Fruit fly (Drosophila melanogaster) whole organism, embryonic: ENCODE measurements around the gene CG7381.

Experiments used
- Atf-2 ChIP-seq: fragments of 200-800 bp; sonication (Bioruptor generic); optimal IDR thresholded peaks from 2 replicates; lab custom pipeline; 2016; ENCODE audit warnings: missing biosample characterization, missing genetic modification characterization
- BtbVII ChIP-seq: fragments of 200-800 bp; sonication (Bioruptor generic); optimal IDR thresholded peaks from 3 replicates; lab custom pipeline; 2017; ENCODE audit warnings: missing biosample characterization, mild to moderate bottlenecking, missing genetic modification characterization
- CG12299 ChIP-seq: fragments of 200-800 bp; sonication (Bioruptor generic); optimal IDR thresholded peaks from 2 replicates; lab custom pipeline; 2018; ENCODE audit warnings: missing biosample characterization, mild to moderate bottlenecking, missing genetic modification characterization
- CG12744 ChIP-seq: fragments of 200-800 bp; sonication (Bioruptor generic); optimal IDR thresholded peaks from 2 replicates; lab custom pipeline; 2016; ENCODE audit warnings: missing biosample characterization, missing genetic modification characterization
- CG15479 ChIP-seq: fragments of 200-800 bp; sonication (Bioruptor generic); optimal IDR thresholded peaks from 3 replicates; lab custom pipeline; 2019; ENCODE audit warnings: missing biosample characterization, mild to moderate bottlenecking, missing genetic modification characterization, moderate library complexity
- CG1647 ChIP-seq: fragments of 200-800 bp; sonication (Bioruptor generic); optimal IDR thresholded peaks from 3 replicates; lab custom pipeline; 2016; ENCODE audit warnings: missing biosample characterization, missing genetic modification characterization
- CG17359 ChIP-seq: fragments of 200-800 bp; sonication (Bioruptor generic); optimal IDR thresholded peaks from 3 replicates; lab custom pipeline; 2018; ENCODE audit warnings: missing biosample characterization, mild to moderate bottlenecking, missing genetic modification characterization, moderate library complexity
- CG18262 ChIP-seq: fragments of 200-800 bp; optimal IDR thresholded peaks from 3 replicates; lab custom pipeline; 2019; ENCODE audit warnings: missing biosample characterization, mild to moderate bottlenecking, missing genetic modification characterization, moderate library complexity
- CG18599 ChIP-seq: fragments of 200-800 bp; sonication (Bioruptor generic); optimal IDR thresholded peaks from 3 replicates; lab custom pipeline; 2017; ENCODE audit warnings: missing biosample characterization, missing genetic modification characterization, mild to moderate bottlenecking, moderate library complexity, missing genetic modification reagents
- CG32767 ChIP-seq: fragments of 200-800 bp; sonication (Bioruptor generic); IDR thresholded peaks from 2 replicates; pipeline ENCODE4 v1.3.6; 2022; ENCODE audit warnings: missing biosample characterization, missing genetic modification characterization
- CG34422 ChIP-seq: fragments of 200-800 bp; sonication (Bioruptor generic); IDR thresholded peaks from 3 replicates; pipeline ENCODE4 v1.3.6; 2022; ENCODE audit warnings: missing biosample characterization, missing genetic modification characterization
- CG4282 ChIP-seq: fragments of 200-800 bp; sonication (Bioruptor generic); optimal IDR thresholded peaks from 2 replicates; lab custom pipeline; 2016; ENCODE audit warnings: missing biosample characterization, missing genetic modification characterization
- CG4617 ChIP-seq: fragments of 200-800 bp; sonication (Bioruptor generic); optimal IDR thresholded peaks from 3 replicates; lab custom pipeline; 2016; ENCODE audit warnings: missing biosample characterization, missing genetic modification characterization, borderline replicate concordance
- CG6254 ChIP-seq: fragments of 200-800 bp; sonication (Bioruptor generic); optimal IDR thresholded peaks from 3 replicates; lab custom pipeline; 2017; ENCODE audit warnings: mild to moderate bottlenecking, missing biosample characterization, missing genetic modification reagents, missing genetic modification characterization
- CG9727 ChIP-seq: fragments of 200-800 bp; sonication (Bioruptor generic); optimal IDR thresholded peaks from 3 replicates; lab custom pipeline; 2017; ENCODE audit warnings: missing biosample characterization, mild to moderate bottlenecking, missing genetic modification characterization
- CTCF ChIP-seq: fragments of 200-800 bp; sonication (Bioruptor generic); optimal IDR thresholded peaks from 2 replicates; lab custom pipeline; 2017; ENCODE audit warnings: missing biosample characterization, mild to moderate bottlenecking, missing genetic modification characterization, moderate library complexity
- Fer2 ChIP-seq: fragments of 200-800 bp; sonication (Bioruptor generic); optimal IDR thresholded peaks from 2 replicates; lab custom pipeline; 2018; ENCODE audit warnings: missing biosample characterization, mild to moderate bottlenecking, missing genetic modification characterization, moderate library complexity
- Fer3 ChIP-seq: fragments of 200-800 bp; sonication (Bioruptor generic); optimal IDR thresholded peaks from 2 replicates; lab custom pipeline; 2018; ENCODE audit warnings: missing biosample characterization, mild to moderate bottlenecking, missing genetic modification characterization, moderate library complexity
- Jarid2 ChIP-seq: fragments of 200-800 bp; sonication (Bioruptor generic); optimal IDR thresholded peaks from 3 replicates; lab custom pipeline; 2017; ENCODE audit warnings: mild to moderate bottlenecking, missing biosample characterization, missing genetic modification reagents, missing genetic modification characterization
- Lpt ChIP-seq: fragments of >200 bp; optimal IDR thresholded peaks from 2 replicates; lab custom pipeline; 2018; ENCODE audit warnings: missing biosample characterization, missing genetic modification characterization
- NK7.1 ChIP-seq: fragments of 200-800 bp; sonication (Bioruptor generic); optimal IDR thresholded peaks from 3 replicates; lab custom pipeline; 2016; ENCODE audit warnings: missing biosample characterization, missing genetic modification characterization
- Oli ChIP-seq: fragments of 200-800 bp; sonication (Bioruptor generic); optimal IDR thresholded peaks from 2 replicates; lab custom pipeline; 2018; ENCODE audit warnings: missing biosample characterization, mild to moderate bottlenecking, missing genetic modification characterization, moderate library complexity
- Opbp ChIP-seq: fragments of 200-800 bp; sonication (Bioruptor generic); IDR thresholded peaks from 3 replicates; pipeline ENCODE4 v1.3.6; 2022; ENCODE audit warnings: missing biosample characterization, missing genetic modification characterization; ENCODE audit not compliant: partially characterized antibody
- Pdp1 ChIP-seq, 2 experiments: fragments of 200-800 bp; sonication (Bioruptor generic); optimal IDR thresholded peaks; 3 replicates each; lab custom pipeline; 2016; ENCODE audit warnings: missing biosample characterization in 2 of 2, missing genetic modification characterization in 2 of 2, mild to moderate bottlenecking in 1 of 2, moderate library complexity in 1 of 2
- Sry-β ChIP-seq: fragments of 200-800 bp; sonication (Bioruptor generic); optimal IDR thresholded peaks from 2 replicates; lab custom pipeline; 2018; ENCODE audit warnings: missing biosample characterization, mild to moderate bottlenecking, missing genetic modification characterization, moderate library complexity
- chinmo ChIP-seq: fragments of 200-800 bp; sonication (Bioruptor generic); IDR thresholded peaks from 4 replicates; pipeline ENCODE4 v1.3.6; 2022; ENCODE audit warnings: missing biosample characterization, missing genetic modification characterization; ENCODE audit not compliant: partially characterized antibody
- corto ChIP-seq: fragments of 200-800 bp; sonication (Bioruptor generic); optimal IDR thresholded peaks from 2 replicates; lab custom pipeline; 2016; ENCODE audit warnings: missing biosample characterization, mild to moderate bottlenecking, missing genetic modification characterization, moderate library complexity
- croc ChIP-seq: fragments of 200-800 bp; sonication (Bioruptor generic); conservative IDR thresholded peaks from 3 replicates; pipeline ENCODE4 v1.3.6; 2022; ENCODE audit warnings: missing biosample characterization, missing genetic modification characterization
- dimm ChIP-seq: fragments of 200-800 bp; sonication (Bioruptor generic); IDR thresholded peaks from 2 replicates; pipeline ENCODE4 v1.3.6; 2022; ENCODE audit warnings: missing biosample characterization, missing genetic modification characterization
- ewg ChIP-seq: fragments of 200-800 bp; sonication (Bioruptor generic); optimal IDR thresholded peaks from 3 replicates; lab custom pipeline; 2017; ENCODE audit warnings: mild to moderate bottlenecking, missing biosample characterization, missing genetic modification reagents, missing genetic modification characterization
- eyg ChIP-seq: fragments of 200-800 bp; sonication (Bioruptor generic); optimal IDR thresholded peaks from 3 replicates; lab custom pipeline; 2016; ENCODE audit warnings: missing biosample characterization, missing genetic modification characterization
- grau ChIP-seq: fragments of 200-800 bp; optimal IDR thresholded peaks from 3 replicates; lab custom pipeline; 2019; ENCODE audit warnings: missing biosample characterization, mild to moderate bottlenecking, missing genetic modification characterization, moderate library complexity
- grn ChIP-seq: fragments of 200-800 bp; sonication (Bioruptor generic); optimal IDR thresholded peaks from 3 replicates; lab custom pipeline; 2017; ENCODE audit warnings: missing biosample characterization, missing genetic modification characterization
- hb ChIP-seq: fragments of 200-800 bp; sonication (Bioruptor generic); IDR thresholded peaks from 3 replicates; pipeline ENCODE4 v1.3.6; 2022; ENCODE audit warnings: missing biosample characterization, missing genetic modification characterization; ENCODE audit not compliant: partially characterized antibody
- hbn ChIP-seq: fragments of 200-800 bp; sonication (Bioruptor generic); IDR thresholded peaks from 2 replicates; pipeline ENCODE4 v1.3.6; 2022; ENCODE audit warnings: missing biosample characterization, missing genetic modification characterization; ENCODE audit not compliant: partially characterized antibody
- ind ChIP-seq: fragments of 200-800 bp; sonication (Bioruptor generic); optimal IDR thresholded peaks from 3 replicates; lab custom pipeline; 2016; ENCODE audit warnings: missing biosample characterization, missing genetic modification characterization
- nmo ChIP-seq: fragments of 200-800 bp; sonication (Bioruptor generic); optimal IDR thresholded peaks from 2 replicates; lab custom pipeline; 2018; ENCODE audit warnings: missing biosample characterization, mild to moderate bottlenecking, missing genetic modification characterization, moderate library complexity
- scrt ChIP-seq: fragments of 200-800 bp; sonication (Bioruptor generic); optimal IDR thresholded peaks from 2 replicates; lab custom pipeline; 2018; ENCODE audit warnings: missing biosample characterization, mild to moderate bottlenecking, missing genetic modification characterization, moderate library complexity
- sisA ChIP-seq: fragments of 200-800 bp; sonication (Bioruptor generic); IDR thresholded peaks from 2 replicates; pipeline ENCODE4 v1.3.6; 2022; ENCODE audit warnings: missing biosample characterization, missing genetic modification characterization
- slou ChIP-seq: fragments of 200-800 bp; sonication (Bioruptor generic); optimal IDR thresholded peaks from 3 replicates; lab custom pipeline; 2016; ENCODE audit warnings: missing biosample characterization, missing genetic modification characterization
- tll ChIP-seq, 2 experiments: fragments of 200-800 bp in 1 of 2; fragments of >200 bp in 1 of 2; sonication (Bioruptor generic) in 1 of 2; optimal IDR thresholded peaks; 2 replicates each; lab custom pipeline; 2017 to 2019; ENCODE audit warnings: missing biosample characterization in 2 of 2, missing genetic modification characterization in 2 of 2, mild to moderate bottlenecking in 1 of 2, moderate library complexity in 1 of 2

Gene CG7381

dm6 chr3R:13015811-13016766 lies 38.8 kb upstream of the CG7381 start (continued):
- peak; percentile 42 for TF ChIP-seq corto (GFP tag; lab: Kevin White, UChicago)
- no peak for TF ChIP-seq CG4282 (GFP tag; lab: Kevin White, UChicago)
- TF ChIP-seq scrt (GFP tag; lab: Kevin White, UChicago), result no peak
- peak; percentile 5 for TF ChIP-seq grau (tag; lab: Kevin White, UChicago)
- TF ChIP-seq tll (GFP tag; optimal IDR thresholded peaks at IDR 0.05; lab: Kevin White, UChicago), result no peak
- no peak for TF ChIP-seq Jarid2 (GFP tag; lab: Kevin White, UChicago)
- no peak for TF ChIP-seq CG18599 (GFP tag; lab: Kevin White, UChicago)
- TF ChIP-seq grn (GFP tag; lab: Kevin White, UChicago), result peak; percentile 88
- TF ChIP-seq croc, result no peak
- TF ChIP-seq CG1647, result no peak
- no peak for TF ChIP-seq CTCF (GFP tag; lab: Kevin White, UChicago)
- no peak for TF ChIP-seq eyg
- TF ChIP-seq ewg, result peak; percentile 78
- TF ChIP-seq Sry-β (GFP tag; lab: Kevin White, UChicago), result peak; percentile 91
- TF ChIP-seq Lpt, result peak; percentile 10
- no peak for TF ChIP-seq sisA (GFP tag; lab: Robert Waterston, UW)
- TF ChIP-seq ind (GFP tag; lab: Kevin White, UChicago), result no peak
- TF ChIP-seq hbn, result no peak
- TF ChIP-seq dimm, result no peak
- no peak for TF ChIP-seq CG9727
- no peak for TF ChIP-seq slou
- peak; percentile 64; the same call in 2 of the 4 replicates for TF ChIP-seq chinmo (GFP tag; lab: Robert Waterston, UW)
- TF ChIP-seq CG12744 (GFP tag; lab: Kevin White, UChicago), result no peak
- TF ChIP-seq CG15479 (GFP tag; lab: Kevin White, UChicago), result no peak
- no peak for TF ChIP-seq Fer3 (tag; lab: Kevin White, UChicago)
- peak; percentile 39; the same call in 1 of the 3 replicates for TF ChIP-seq CG34422
- no peak for TF ChIP-seq Fer2 (tag; lab: Kevin White, UChicago)
- TF ChIP-seq Opbp, result no peak
- 0 out of 2 replicates have a peak, but pooled peaks have one; percentile 14 for TF ChIP-seq CG32767 (GFP tag; lab: Robert Waterston, UW)
- TF ChIP-seq Pdp1 (GFP tag; optimal IDR thresholded peaks at IDR 0.05; lab: Kevin White, UChicago), result peak; percentile 16 to 46
- TF ChIP-seq Atf-2, result no peak
- no peak for TF ChIP-seq CG4617 (GFP tag; lab: Kevin White, UChicago)
- no peak for TF ChIP-seq NK7.1
- TF ChIP-seq nmo, result peak; percentile 12
- no peak for TF ChIP-seq Oli
- TF ChIP-seq CG6254, result no peak
- no peak for TF ChIP-seq CG17359 (tag; lab: Kevin White, UChicago)
- no peak for TF ChIP-seq CG18262 (tag; lab: Kevin White, UChicago)
- no peak for TF ChIP-seq hb
- TF ChIP-seq BtbVII (GFP tag; lab: Kevin White, UChicago), result no peak
- no peak for TF ChIP-seq CG12299
